Worm (Caenorhabditis elegans) whole organism, late embryonic: ENCODE data around the gene meg-1.

Experiments used
- C38D4.7 ChIP-seq: fragments of 200-800 bp; sonication (Bioruptor generic); optimal IDR thresholded peaks from 2 replicates; lab custom pipeline; 2018; ENCODE audit warnings: mild to moderate bottlenecking, missing genetic modification characterization, moderate library complexity, missing compliant biosample characterization
- F13H6.1 ChIP-seq: sonication (generic microtip); optimal IDR thresholded peaks from 2 replicates; lab custom pipeline; 2016; ENCODE audit warnings: missing genetic modification characterization, missing compliant biosample characterization
- K02D7.2 ChIP-seq: sonication (generic microtip); optimal IDR thresholded peaks from 2 replicates; lab custom pipeline; 2017; ENCODE audit warnings: mild to moderate bottlenecking, missing genetic modification characterization, missing compliant biosample characterization
- K09A11.1 ChIP-seq: sonication (generic microtip); optimal IDR thresholded peaks from 2 replicates; lab custom pipeline; 2017; ENCODE audit warnings: antibody characterized with exemption, mild to moderate bottlenecking, missing genetic modification characterization, missing compliant biosample characterization; ENCODE audit not compliant: insufficient read depth
- T23F11.4 ChIP-seq: fragments of 200-800 bp; sonication (Bioruptor generic); optimal IDR thresholded peaks from 2 replicates; lab custom pipeline; 2018; ENCODE audit warnings: mild to moderate bottlenecking, missing genetic modification characterization, missing compliant biosample characterization
- ahr-1 ChIP-seq: sonication (generic microtip); optimal IDR thresholded peaks from 2 replicates; lab custom pipeline; 2016; ENCODE audit warnings: missing genetic modification characterization, missing compliant biosample characterization
- ama-1 ChIP-seq: fragments of 150-350 bp; optimal IDR thresholded peaks from 2 replicates; lab custom pipeline; 2014
- ceh-18 ChIP-seq: sonication (generic microtip); optimal IDR thresholded peaks from 2 replicates; lab custom pipeline; 2016; ENCODE audit warnings: missing genetic modification characterization, missing compliant biosample characterization
- ceh-2 ChIP-seq: sonication (generic microtip); optimal IDR thresholded peaks from 2 replicates; lab custom pipeline; 2016; ENCODE audit warnings: missing genotype, missing genetic modification characterization, missing compliant biosample characterization
- ceh-31 ChIP-seq: sonication (generic microtip); optimal IDR thresholded peaks from 2 replicates; lab custom pipeline; 2016; ENCODE audit warnings: missing genetic modification characterization, missing compliant biosample characterization
- ceh-34 ChIP-seq: sonication (generic microtip); optimal IDR thresholded peaks from 2 replicates; lab custom pipeline; 2016; ENCODE audit warnings: mild to moderate bottlenecking, missing genetic modification characterization, missing compliant biosample characterization
- ceh-45 ChIP-seq: fragments of 200-800 bp; sonication (Bioruptor generic); IDR thresholded peaks from 2 replicates; pipeline ENCODE4 v1.3.6; 2022; ENCODE audit warnings: missing genetic modification reagents, missing genetic modification characterization, missing compliant biosample characterization
- ceh-9 ChIP-seq: sonication (generic microtip); optimal IDR thresholded peaks from 2 replicates; lab custom pipeline; 2016; ENCODE audit warnings: mild to moderate bottlenecking, missing genetic modification characterization, inconsistent platforms, missing compliant biosample characterization
- che-1 ChIP-seq: sonication (generic microtip); optimal IDR thresholded peaks from 2 replicates; lab custom pipeline; 2016; ENCODE audit warnings: mild to moderate bottlenecking, missing genetic modification characterization, missing compliant biosample characterization
- dmd-4 ChIP-seq: sonication (generic microtip); optimal IDR thresholded peaks from 2 replicates; lab custom pipeline; 2016; ENCODE audit warnings: borderline replicate concordance, missing genetic modification characterization, missing compliant biosample characterization
- dve-1 ChIP-seq: sonication (generic microtip); optimal IDR thresholded peaks from 2 replicates; lab custom pipeline; 2017; ENCODE audit warnings: antibody characterized with exemption, mild to moderate bottlenecking, missing genetic modification characterization, missing compliant biosample characterization
- elt-4 ChIP-seq: sonication (generic microtip); optimal IDR thresholded peaks from 2 replicates; lab custom pipeline; 2016; ENCODE audit warnings: missing genetic modification characterization, missing compliant biosample characterization
- eyg-1 ChIP-seq: sonication (generic microtip); optimal IDR thresholded peaks from 2 replicates; lab custom pipeline; 2016; ENCODE audit warnings: missing genotype, missing genetic modification characterization, missing compliant biosample characterization
- fkh-10 ChIP-seq: fragments of 150-350 bp; optimal IDR thresholded peaks from 2 replicates; lab custom pipeline; 2014; ENCODE audit warnings: missing biosample characterization, missing genetic modification reagents, missing genetic modification characterization
- fkh-6 ChIP-seq: sonication (generic microtip); optimal IDR thresholded peaks from 2 replicates; lab custom pipeline; 2016; ENCODE audit warnings: missing genetic modification characterization, missing compliant biosample characterization
- gmeb-2 ChIP-seq: sonication (generic microtip); optimal IDR thresholded peaks from 2 replicates; lab custom pipeline; 2016; ENCODE audit warnings: missing genetic modification characterization, inconsistent platforms, missing compliant biosample characterization
- hlh-15 ChIP-seq: sonication (generic microtip); optimal IDR thresholded peaks from 2 replicates; lab custom pipeline; 2016; ENCODE audit warnings: missing genetic modification characterization, missing compliant biosample characterization
- hlh-6 ChIP-seq: sonication (generic microtip); optimal IDR thresholded peaks from 2 replicates; lab custom pipeline; 2016; ENCODE audit warnings: missing genotype, missing genetic modification characterization, missing compliant biosample characterization
- hlh-8 ChIP-seq: sonication (generic microtip); optimal IDR thresholded peaks from 2 replicates; lab custom pipeline; 2016; ENCODE audit warnings: missing genotype, missing genetic modification characterization, missing compliant biosample characterization
- nfya-1 ChIP-seq: sonication (generic microtip); optimal IDR thresholded peaks from 2 replicates; lab custom pipeline; 2017; ENCODE audit warnings: missing genetic modification characterization, mild to moderate bottlenecking, missing compliant biosample characterization, antibody characterized with exemption, moderate library complexity
- nhr-11 ChIP-seq: fragments of 150-350 bp; optimal IDR thresholded peaks from 2 replicates; lab custom pipeline; 2014; ENCODE audit warnings: missing biosample characterization, missing genetic modification characterization
- npax-4 ChIP-seq: sonication (generic microtip); optimal IDR thresholded peaks from 2 replicates; lab custom pipeline; 2016; ENCODE audit warnings: missing genetic modification characterization, missing compliant biosample characterization
- pat-9 ChIP-seq: fragments of 200-800 bp; sonication (Bioruptor generic); optimal IDR thresholded peaks from 2 replicates; lab custom pipeline; 2018; ENCODE audit warnings: mild to moderate bottlenecking, missing genetic modification characterization, moderate library complexity, missing compliant biosample characterization
- pha-4 ChIP-seq: fragments of 150-350 bp; optimal IDR thresholded peaks from 2 replicates; lab custom pipeline; 2018; ENCODE audit warnings: missing biosample characterization, missing genetic modification reagents, missing genetic modification characterization
- tbx-2 ChIP-seq: sonication (generic microtip); optimal IDR thresholded peaks from 2 replicates; lab custom pipeline; 2016; ENCODE audit warnings: missing genetic modification characterization, missing compliant biosample characterization
- tbx-7 ChIP-seq: sonication (generic microtip); optimal IDR thresholded peaks from 2 replicates; lab custom pipeline; 2016; ENCODE audit warnings: missing genotype, missing genetic modification characterization, missing compliant biosample characterization
- unc-42 ChIP-seq: sonication (generic microtip); optimal IDR thresholded peaks from 2 replicates; lab custom pipeline; 2016; ENCODE audit warnings: missing genotype, missing genetic modification characterization, missing compliant biosample characterization
- unc-55 ChIP-seq: sonication (generic microtip); optimal IDR thresholded peaks from 2 replicates; lab custom pipeline; 2017; ENCODE audit warnings: missing biosample characterization, missing genetic modification reagents, missing genetic modification characterization
- zip-5 ChIP-seq: sonication (generic microtip); optimal IDR thresholded peaks from 2 replicates; lab custom pipeline; 2016; ENCODE audit warnings: missing genetic modification characterization, missing compliant biosample characterization
- ztf-16 ChIP-seq: sonication (generic microtip); optimal IDR thresholded peaks from 2 replicates; lab custom pipeline; 2017; ENCODE audit warnings: missing genetic modification characterization, missing compliant biosample characterization

Gene meg-1

ce11 chrX:13934574-13934973 is 5.1 kb upstream of the meg-1 start, which contains the start of gene elt-3:
Gene elt-3, plus strand, starts transcription at chrX:13934874.
- TF ChIP-seq unc-42 (tag; lab: Kevin White, UChicago), result no peak
- TF ChIP-seq K09A11.1 (tag; lab: Kevin White, UChicago), result no peak
- no peak for TF ChIP-seq ceh-2
- TF ChIP-seq K02D7.2 (tag; lab: Kevin White, UChicago), result no peak

- TF ChIP-seq pha-4 (tag; lab: Kevin White, UChicago) (no peak), ceh-31 (tag; lab: Kevin White, UChicago) (no peak), ceh-34 (tag; lab: Kevin White, UChicago) (no peak), nfya-1 (tag; lab: Kevin White, UChicago) (no peak), eyg-1 (tag; lab: Kevin White, UChicago) (no peak)
Observed at ce11 chrX:13928532-13928931, 902 bp downstream of the meg-1 start.

- no peak for TF ChIP-seq ceh-45 (GFP tag; lab: Robert Waterston, UW)
- TF ChIP-seq hlh-15 (tag; lab: Kevin White, UChicago), result no peak
- no peak for TF ChIP-seq hlh-8 (tag; lab: Kevin White, UChicago)
- no peak for TF ChIP-seq fkh-10 (GFP tag; lab: Kevin White, UChicago)
- TF ChIP-seq pha-4 (tag; lab: Kevin White, UChicago), result no peak
- no peak for TF ChIP-seq che-1
- no peak for TF ChIP-seq ama-1 (lab: Kevin White, UChicago)
- TF ChIP-seq dmd-4 (tag; lab: Kevin White, UChicago), result no peak
- no peak for TF ChIP-seq zip-5 (tag; lab: Kevin White, UChicago)
- no peak for TF ChIP-seq fkh-6 (tag; lab: Kevin White, UChicago)
- TF ChIP-seq ceh-34 (tag; lab: Kevin White, UChicago), result no peak
Observed at ce11 chrX:13926029-13926428, 3.4 kb downstream of the meg-1 start, which contains the start of gene meg-2. Gene meg-2, minus strand, starts transcription at chrX:13926129.

- TF ChIP-seq ceh-18 (peak; percentile 10), F13H6.1 (peak; percentile 11), tbx-2 (tag; lab: Kevin White, UChicago) (peak; percentile 28), gmeb-2 (tag; lab: Kevin White, UChicago) (no peak)
Observed at ce11 chrX:13920374-13920986, 9.0 kb downstream of the meg-1 start.

- TF ChIP-seq elt-4 (tag; lab: Kevin White, UChicago) (no peak), ztf-16 (tag; lab: Kevin White, UChicago) (no peak), ama-1 (lab: Kevin White, UChicago) (no peak), hlh-6 (tag; lab: Kevin White, UChicago) (no peak), nhr-11 (tag; lab: Kevin White, UChicago) (no peak), npax-4 (tag; lab: Kevin White, UChicago) (no peak), C38D4.7 (GFP tag; lab: Kevin White, UChicago) (no peak), tbx-7 (tag; lab: Kevin White, UChicago) (no peak), T23F11.4 (GFP tag; lab: Kevin White, UChicago) (no peak), unc-55 (GFP tag; lab: Kevin White, UChicago) (no peak), pha-4 (tag; lab: Kevin White, UChicago) (no peak), hlh-15 (tag; lab: Kevin White, UChicago) (no peak), ceh-2 (no peak), pat-9 (tag; lab: Kevin White, UChicago) (no peak), dve-1 (tag; lab: Kevin White, UChicago) (no peak), gmeb-2 (tag; lab: Kevin White, UChicago) (no peak), ahr-1 (tag; lab: Kevin White, UChicago) (no peak), ceh-9 (tag; lab: Kevin White, UChicago) (no peak)
- TF ChIP-seq, all 69 proteins: peak for 0
Observed at ce11 chrX:13918143-13918542, 11.3 kb downstream of the meg-1 start.
